Fruit fly (Drosophila melanogaster) whole organism, larva: ENCODE results near the gene Npc2a.

Source experiments
- noc ChIP-seq: fragments of 200-800 bp; sonication (Bioruptor generic); optimal IDR thresholded peaks from 3 replicates; lab custom pipeline; 2019; ENCODE audit warnings: missing biosample characterization, mild to moderate bottlenecking, missing genetic modification characterization, moderate library complexity

Gene Npc2a

DNA sequence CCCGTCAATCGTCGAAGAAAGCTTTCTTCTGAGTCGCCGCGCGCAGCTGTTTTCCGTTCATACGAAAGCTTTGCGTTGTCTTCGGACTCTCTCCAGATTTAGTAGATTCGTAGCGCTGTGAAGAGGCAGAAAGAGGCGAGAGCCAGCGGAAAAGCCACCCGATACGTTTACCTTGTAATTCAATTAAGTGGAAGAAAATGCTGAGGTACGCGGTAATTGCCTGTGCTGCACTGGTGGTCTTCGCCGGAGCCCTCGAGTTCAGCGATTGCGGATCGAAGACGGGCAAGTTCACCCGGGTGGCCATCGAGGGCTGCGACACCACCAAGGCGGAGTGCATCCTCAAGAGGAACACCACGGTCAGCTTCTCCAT lies at the start of gene Npc2a:
Gene Npc2a, plus strand, starts transcription at position 99 of the 370 bp plus-strand sequence.
- no peak for TF ChIP-seq noc (tag; lab: Kevin White, UChicago)

DNA sequence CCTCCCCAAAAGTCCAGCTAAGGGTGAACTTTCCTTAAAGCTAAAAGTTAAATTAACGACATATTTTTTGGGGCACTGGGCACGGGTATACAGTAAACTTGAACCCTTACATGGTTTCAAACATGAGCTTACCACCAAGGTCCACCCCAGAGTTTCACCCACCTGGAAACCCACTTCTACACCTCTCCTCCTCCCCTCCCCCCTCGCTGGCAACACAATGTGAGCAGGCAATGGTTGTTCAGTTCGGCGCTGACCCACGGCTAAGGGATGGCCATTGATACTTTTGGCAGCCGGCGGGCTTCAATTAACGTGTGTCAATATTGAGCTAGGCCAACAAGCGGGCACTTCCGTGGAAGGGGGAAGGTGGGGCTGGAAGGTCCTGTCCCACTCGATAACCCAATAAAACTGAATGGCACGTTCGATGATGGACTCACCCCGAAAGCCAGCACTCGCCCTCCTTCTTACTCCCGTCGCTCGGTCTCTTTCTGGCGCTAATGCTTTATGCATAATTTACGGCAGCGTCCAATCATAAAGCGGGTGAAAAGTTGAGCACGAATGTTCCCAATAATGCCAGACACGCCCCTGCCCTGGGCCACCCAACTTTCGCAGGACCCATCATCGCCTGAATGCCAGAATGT lies 43.5 kb upstream of the Npc2a start:
- no peak for TF ChIP-seq noc (tag; lab: Kevin White, UChicago)

dm6 chr2L:1945609-1946008 lies 42.5 kb upstream of the Npc2a start, which contains the start of gene CG15357:
CG15357 (minus strand) TSS chr2L:1945709.
- TF ChIP-seq noc (tag; lab: Kevin White, UChicago) = no peak

DNA sequence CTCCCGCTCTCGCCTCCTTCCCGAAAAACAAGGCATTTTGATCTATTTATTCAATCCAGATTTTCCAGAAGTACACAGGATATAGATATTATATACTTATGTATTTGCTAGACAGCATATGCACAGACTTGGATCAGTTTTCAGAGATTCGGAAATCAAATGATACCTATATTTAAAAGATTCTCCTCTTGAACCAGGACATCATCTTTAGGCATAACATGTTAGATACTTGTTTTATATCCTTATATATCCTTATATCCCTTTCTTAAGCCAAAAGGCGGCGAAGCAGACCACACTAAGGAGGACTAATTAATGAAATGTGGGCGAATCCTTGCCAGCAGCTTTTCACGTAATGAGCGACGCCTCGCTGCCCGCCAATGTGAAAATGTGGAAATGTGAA lies 41.5 kb upstream of the Npc2a start, which contains the start of gene CG33673:
Gene CG33673, minus strand, starts transcription at position 101 of the 400 bp plus-strand sequence.
- no peak for TF ChIP-seq noc (tag; lab: Kevin White, UChicago)

- no peak for TF ChIP-seq noc (tag; lab: Kevin White, UChicago)
These were observed 40.1 kb upstream of the Npc2a start for dm6 chr2L:1947959-1948358.

dm6 chr2L:1954541-1954940 lies 33.5 kb upstream of the Npc2a start:
- no peak for TF ChIP-seq noc (tag; lab: Kevin White, UChicago)

dm6 chr2L:1959420-1959819 lies 28.7 kb upstream of the Npc2a start:
- TF ChIP-seq noc (tag; lab: Kevin White, UChicago) = no peak

dm6 chr2L:1960056-1960455 lies 28.0 kb upstream of the Npc2a start:
- TF ChIP-seq noc (tag; lab: Kevin White, UChicago) = no peak

DNA sequence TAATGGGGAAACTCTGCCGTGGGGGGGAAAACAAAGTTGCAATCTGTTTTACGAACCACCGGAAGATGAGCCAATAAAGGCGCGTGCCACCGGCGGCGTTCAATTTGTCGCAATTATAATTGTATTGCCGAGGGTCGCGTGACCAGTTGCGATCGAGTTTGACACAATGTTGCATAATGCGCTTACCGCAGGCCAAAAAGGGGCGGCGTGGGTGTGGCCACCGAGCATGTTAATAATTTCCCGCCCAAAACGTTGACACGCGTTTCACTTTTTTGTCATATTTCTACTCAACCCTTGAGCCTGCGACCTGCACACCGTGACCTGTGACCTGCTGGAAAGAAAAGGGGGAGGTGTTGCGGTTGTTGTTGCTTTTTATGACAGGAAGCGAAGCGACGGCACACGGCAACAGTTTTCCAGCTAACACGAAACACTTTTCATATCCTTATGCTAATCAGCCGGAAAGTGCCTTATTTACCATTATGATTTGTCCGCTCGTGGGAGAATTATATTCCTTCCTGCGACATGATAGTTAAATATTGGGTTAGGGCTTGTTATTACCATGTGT lies 26.1 kb upstream of the Npc2a start:
- no peak for TF ChIP-seq noc (tag; lab: Kevin White, UChicago)

dm6 chr2L:1967301-1967700 lies 20.8 kb upstream of the Npc2a start:
- TF ChIP-seq noc (tag; lab: Kevin White, UChicago) = no peak

dm6 chr2L:1967861-1968260 lies 20.2 kb upstream of the Npc2a start:
- TF ChIP-seq noc (tag; lab: Kevin White, UChicago) = no peak

- TF ChIP-seq noc (tag; lab: Kevin White, UChicago) = no peak
These were observed 17.7 kb upstream of the Npc2a start, which contains the start of gene erm for dm6 chr2L:1970312-1970929. erm (minus strand) TSS chr2L:1970362.

- no peak for TF ChIP-seq noc (tag; lab: Kevin White, UChicago)
These were observed 15.5 kb upstream of the Npc2a start for dm6 chr2L:1972450-1973119.

dm6 chr2L:1973957-1974356 lies 14.1 kb upstream of the Npc2a start, which contains the start of gene Der-1:
Der-1 (plus strand) TSS chr2L:1973957.
- no peak for TF ChIP-seq noc (tag; lab: Kevin White, UChicago)

dm6 chr2L:1975473-1975872 lies 12.6 kb upstream of the Npc2a start:
- TF ChIP-seq noc (tag; lab: Kevin White, UChicago) = no peak

dm6 chr2L:1979196-1979818 lies 8.8 kb upstream of the Npc2a start:
- no peak for TF ChIP-seq noc (tag; lab: Kevin White, UChicago)
